Worm (Caenorhabditis elegans): ENCODE results near the gene Y22D7AL.9.

Gene Y22D7AL.9

DNA sequence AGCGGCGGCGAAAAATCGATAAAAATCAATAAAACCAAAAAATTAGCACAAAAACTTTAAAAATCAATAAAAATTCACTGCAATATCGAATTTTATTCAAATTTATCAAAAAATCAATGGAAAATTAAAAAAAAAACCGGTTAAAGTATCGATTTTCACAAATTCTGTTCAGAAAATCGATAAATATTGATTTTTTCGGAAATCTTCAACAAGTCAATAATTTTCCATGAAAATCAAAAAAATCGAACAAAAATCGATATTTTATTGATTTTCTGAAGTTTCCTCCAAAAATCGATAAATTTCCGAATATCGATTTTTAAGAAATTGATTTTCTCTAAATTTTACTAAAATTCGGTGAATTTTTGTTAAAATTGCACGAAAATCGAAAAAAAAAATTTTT, 35.3 kb downstream of the Y22D7AL.9 start:
- peak; percentile 92 for TF ChIP-seq ceh-28 (tag; optimal IDR thresholded peaks at IDR 0.05)
- TF ChIP-seq T26A8.4 (GFP tag; IDR thresholded peaks at IDR 0.05) = no peak
- no peak for TF ChIP-seq cey-2 (tag; optimal IDR thresholded peaks at IDR 0.05; ENCODE audit: borderline replicate concordance, insufficient read depth)
- TF ChIP-seq mep-1 (tag; optimal IDR thresholded peaks at IDR 0.05) = no peak
- no peak for TF ChIP-seq lim-7 (GFP tag; IDR thresholded peaks at IDR 0.05)
- TF ChIP-seq fos-1 (tag; optimal IDR thresholded peaks at IDR 0.05) = no peak
- no peak for TF ChIP-seq egl-27 (tag; optimal IDR thresholded peaks at IDR 0.05)
- TF ChIP-seq zip-11 (GFP tag; IDR thresholded peaks at IDR 0.05) = no peak

- TF ChIP-seq T26A8.4 (GFP tag; IDR thresholded peaks at IDR 0.05) = no peak
These were observed 37.4 kb downstream of the Y22D7AL.9 start, which contains the start of gene Y22D7AL.7 for ce11 chrIII:1576451-1576850. Gene Y22D7AL.7 (plus strand): TSS chrIII:1576751.

- TF ChIP-seq attf-4 (tag; optimal IDR thresholded peaks at IDR 0.05) (no peak), ZK546.5 (tag; optimal IDR thresholded peaks at IDR 0.05) (no peak), F37D6.2 (tag; optimal IDR thresholded peaks at IDR 0.05) (no peak), lin-38 (GFP tag; IDR thresholded peaks at IDR 0.05) (0 out of 2 replicates have a peak, but pooled peaks have one; percentile 14), Y105C5A.15 (GFP tag; IDR thresholded peaks at IDR 0.05) (0 out of 2 replicates have a peak, but pooled peaks have one; percentile 11), set-16 (GFP tag; IDR thresholded peaks at IDR 0.05) (peak; percentile 77), F10B5.3 (tag; optimal IDR thresholded peaks at IDR 0.05) (no peak)
These were observed 38.2 kb downstream of the Y22D7AL.9 start for ce11 chrIII:1575651-1576050.

- TF ChIP-seq nhr-6 (tag; optimal IDR thresholded peaks at IDR 0.05) (no peak), hlh-11 (tag; optimal IDR thresholded peaks at IDR 0.05) (no peak), pqm-1 (tag; optimal IDR thresholded peaks at IDR 0.05) (no peak), nhr-42 (GFP tag; IDR thresholded peaks at IDR 0.05) (no peak), fkh-10 (GFP tag; optimal IDR thresholded peaks at IDR 0.05) (no peak), lsy-2 (tag; optimal IDR thresholded peaks at IDR 0.05) (no peak), jun-1 (tag; optimal IDR thresholded peaks at IDR 0.05) (no peak), Y5F2A.4 (GFP tag; optimal IDR thresholded peaks at IDR 0.05) (no peak)
These were observed 43.8 kb downstream of the Y22D7AL.9 start, which contains the start of gene rep-1 for ce11 chrIII:1570006-1570405. Gene rep-1 (plus strand): TSS chrIII:1570306.

ce11 chrIII:1558441-1559159, 55.2 kb downstream of the Y22D7AL.9 start, which contains the start of the genes eelo-1 and Y67D2.2:
Gene eelo-1 (minus strand): TSS chrIII:1558529.
Gene Y67D2.2 (plus strand): TSS chrIII:1558800.
- TF ChIP-seq unc-62 (GFP tag; optimal IDR thresholded peaks at IDR 0.05 in 1 of 2) (peak in 1 of 2 experiments; percentile 93), unc-62 (tag; optimal IDR thresholded peaks at IDR 0.05) (no peak), nhr-48 (tag; optimal IDR thresholded peaks at IDR 0.05) (no peak), mes-2 (tag; optimal IDR thresholded peaks at IDR 0.05; ENCODE audit: poor library complexity, severe bottlenecking) (peak; percentile 83), nhr-102 (tag; optimal IDR thresholded peaks at IDR 0.05) (peak; percentile 7), zfp-3 (GFP tag; conservative IDR thresholded peaks at IDR 0.05) (no peak), mep-1 (tag; optimal IDR thresholded peaks at IDR 0.05) (peak; percentile 53), hlh-30 (tag; optimal IDR thresholded peaks at IDR 0.05; ENCODE audit: insufficient read depth) (peak; percentile 23), ceh-82 (tag; optimal IDR thresholded peaks at IDR 0.05) (no peak), lin-13 (GFP tag; optimal IDR thresholded peaks at IDR 0.05) (peak; percentile 13), lsy-2 (tag; optimal IDR thresholded peaks at IDR 0.05) (peak in 1 of 2 experiments; percentile 85), cey-2 (tag; optimal IDR thresholded peaks at IDR 0.05; ENCODE audit: borderline replicate concordance, insufficient read depth) (no peak), ctbp-1 (GFP tag; IDR thresholded peaks at IDR 0.05) (no peak), aha-1 (tag) (peak; percentile 1), lin-38 (GFP tag; IDR thresholded peaks at IDR 0.05) (peak; percentile 79), ztf-7 (tag; optimal IDR thresholded peaks at IDR 0.05) (peak; percentile 36), spr-3 (GFP tag; optimal IDR thresholded peaks at IDR 0.05) (no peak), arid-1 (GFP tag; conservative IDR thresholded peaks at IDR 0.05) (no peak), hmg-1.1 (GFP tag; IDR thresholded peaks at IDR 0.05) (0 out of 2 replicates have a peak, but pooled peaks have one; percentile 18), attf-4 (tag; optimal IDR thresholded peaks at IDR 0.05) (no peak), nhr-237 (tag; optimal IDR thresholded peaks at IDR 0.05) (no peak), ZK546.5 (tag; optimal IDR thresholded peaks at IDR 0.05) (no peak), daf-16 (GFP tag; optimal IDR thresholded peaks at IDR 0.05) (no peak), daf-16 (tag; optimal IDR thresholded peaks at IDR 0.05) (peak; percentile 18), spr-1 (tag; optimal IDR thresholded peaks at IDR 0.05) (no peak), dpl-1 (GFP tag; optimal IDR thresholded peaks at IDR 0.05) (peak; percentile 77), Y105C5A.15 (GFP tag; IDR thresholded peaks at IDR 0.05) (no peak)
